Worm (Caenorhabditis elegans): ENCODE data around the gene Y71H2AM.29.

Gene Y71H2AM.29

DNA sequence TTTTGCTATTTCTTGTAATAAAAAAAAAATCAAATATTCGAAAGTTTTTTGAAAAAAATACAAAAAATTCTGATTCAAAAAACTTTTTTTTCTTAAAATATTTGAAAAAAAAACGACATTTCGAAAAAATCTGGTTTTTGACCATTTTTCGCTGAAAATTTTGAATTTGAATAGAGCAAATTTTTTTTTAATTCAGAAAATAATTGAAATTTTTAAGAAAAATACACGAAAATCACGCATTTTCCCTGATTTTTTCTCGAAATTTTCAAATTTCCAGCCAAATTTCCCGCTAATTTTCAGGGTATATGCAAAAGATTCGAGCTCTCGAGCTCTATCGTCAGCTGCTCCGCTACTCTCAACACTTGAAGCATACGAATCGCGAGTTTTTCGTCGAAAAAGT, 5.8 kb upstream of the Y71H2AM.29 start, which contains the start of gene Y71H2AM.1:
Y71H2AM.1 (plus strand) TSS at position 301 of the 400 bp plus-strand sequence.
- TF ChIP-seq lsy-2 (tag; optimal IDR thresholded peaks at IDR 0.05) (no peak), F13H6.1 (tag; optimal IDR thresholded peaks at IDR 0.05) (no peak), mab-5 (tag; optimal IDR thresholded peaks at IDR 0.05) (no peak), peb-1 (tag; optimal IDR thresholded peaks at IDR 0.05) (no peak), nhr-6 (tag; optimal IDR thresholded peaks at IDR 0.05) (no peak), ztf-1 (GFP tag; conservative IDR thresholded peaks at IDR 0.05) (no peak), nhr-25 (tag; optimal IDR thresholded peaks at IDR 0.05) (no peak), elt-1 (tag; optimal IDR thresholded peaks at IDR 0.05) (no peak), ZK546.5 (tag; optimal IDR thresholded peaks at IDR 0.05) (no peak), lin-39 (tag; optimal IDR thresholded peaks at IDR 0.05) (no peak), gmeb-1 (tag; optimal IDR thresholded peaks at IDR 0.05) (no peak), alr-1 (tag; optimal IDR thresholded peaks at IDR 0.05) (no peak), nhr-11 (tag; optimal IDR thresholded peaks at IDR 0.05) (no peak), nhr-129 (tag; optimal IDR thresholded peaks at IDR 0.05) (no peak), elt-3 (tag; optimal IDR thresholded peaks at IDR 0.05) (no peak), dmd-4 (tag; optimal IDR thresholded peaks at IDR 0.05) (no peak)

DNA sequence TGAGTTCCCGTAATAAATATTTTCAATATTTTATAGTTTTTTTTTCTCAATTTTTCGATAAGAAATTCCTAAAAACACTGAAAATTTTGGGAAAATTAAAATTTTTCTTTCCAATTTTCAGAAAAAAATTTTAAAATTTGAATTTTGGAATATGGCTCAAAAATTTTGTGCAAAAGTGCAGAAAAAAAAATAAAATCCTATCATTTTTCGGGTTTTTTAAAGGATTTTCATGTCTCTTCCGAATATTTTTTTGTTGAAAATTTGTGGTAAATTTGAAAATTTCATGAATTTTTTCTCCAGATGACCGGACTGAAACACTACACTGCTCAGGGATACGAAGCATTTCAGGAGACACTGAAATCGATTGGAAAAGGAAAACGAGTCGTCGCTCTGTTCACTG, 1.8 kb downstream of the Y71H2AM.29 start, which contains the start of gene txdc-17:
txdc-17 (plus strand) TSS at position 301 of the 400 bp plus-strand sequence.
- TF ChIP-seq zag-1 (tag; optimal IDR thresholded peaks at IDR 0.05) (no peak), aly-2 (tag; optimal IDR thresholded peaks at IDR 0.05) (no peak), F13H6.1 (tag; optimal IDR thresholded peaks at IDR 0.05) (no peak), lin-39 (tag; optimal IDR thresholded peaks at IDR 0.05) (no peak), nhr-77 (tag; optimal IDR thresholded peaks at IDR 0.05) (no peak), nhr-23 (tag; optimal IDR thresholded peaks at IDR 0.05) (no peak), nhr-129 (tag; optimal IDR thresholded peaks at IDR 0.05) (no peak), nhr-21 (tag; optimal IDR thresholded peaks at IDR 0.05) (no peak), sma-3 (GFP tag; optimal IDR thresholded peaks at IDR 0.05) (no peak), elt-1 (tag; optimal IDR thresholded peaks at IDR 0.05) (no peak), C34F6.9 (tag; optimal IDR thresholded peaks at IDR 0.05) (no peak), Y55F3AM.14 (GFP tag; optimal IDR thresholded peaks at IDR 0.05) (no peak), blmp-1 (tag; optimal IDR thresholded peaks at IDR 0.05; ENCODE audit: insufficient read depth) (no peak), elt-3 (tag; optimal IDR thresholded peaks at IDR 0.05) (no peak), sma-9 (GFP tag; optimal IDR thresholded peaks at IDR 0.05) (no peak), sma-9 (tag; optimal IDR thresholded peaks at IDR 0.05) (no peak), lsy-2 (tag; optimal IDR thresholded peaks at IDR 0.05) (no peak), unc-55 (GFP tag; optimal IDR thresholded peaks at IDR 0.05) (no peak)

DNA sequence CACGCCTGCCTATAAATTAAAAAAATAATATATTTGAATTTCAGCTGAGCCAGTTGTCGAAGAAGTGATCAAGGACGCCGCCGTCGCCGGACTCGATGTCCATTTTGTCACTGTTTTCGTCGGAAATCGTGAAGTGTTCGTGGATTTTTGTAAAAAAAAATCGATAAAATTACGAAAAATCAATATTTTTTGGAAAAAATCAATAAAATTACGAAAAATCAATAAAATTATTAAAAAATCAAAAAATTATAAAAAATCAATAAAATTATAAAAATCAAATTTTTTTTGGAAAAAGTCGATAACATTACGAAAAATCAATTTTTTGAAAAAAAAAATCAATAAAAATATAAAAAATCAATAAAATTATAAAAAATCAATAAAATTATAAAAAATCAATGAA, 2.4 kb downstream of the Y71H2AM.29 start:
- no peak for TF ChIP-seq ceh-82 (tag; optimal IDR thresholded peaks at IDR 0.05)
- TF ChIP-seq nhr-21 (tag; optimal IDR thresholded peaks at IDR 0.05) = no peak
- no peak for TF ChIP-seq sma-3 (GFP tag; optimal IDR thresholded peaks at IDR 0.05)
- no peak for TF ChIP-seq C34F6.9 (tag; optimal IDR thresholded peaks at IDR 0.05)
- no peak for TF ChIP-seq ztf-1 (GFP tag; conservative IDR thresholded peaks at IDR 0.05)
- no peak for TF ChIP-seq unc-55 (GFP tag; optimal IDR thresholded peaks at IDR 0.05)
- TF ChIP-seq nhr-23 (tag; optimal IDR thresholded peaks at IDR 0.05) = no peak

DNA sequence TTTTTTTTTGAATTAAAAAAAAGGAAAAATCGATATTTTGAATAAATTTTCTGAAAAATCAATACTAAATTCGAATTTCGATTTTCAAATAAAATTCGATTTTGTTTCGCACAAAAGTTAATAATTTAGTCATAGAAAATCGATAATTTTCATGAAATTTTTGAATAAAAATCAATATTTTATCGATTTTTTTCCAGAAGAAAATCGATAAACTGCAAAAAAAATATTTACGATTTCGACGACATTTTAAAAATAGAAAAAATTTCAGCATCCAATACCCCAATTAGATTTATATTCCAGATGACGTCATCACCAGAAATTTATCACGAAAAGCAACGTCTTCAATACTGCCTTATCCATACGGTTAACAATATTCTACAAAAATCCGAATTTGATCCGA, 3.8 kb downstream of the Y71H2AM.29 start, which contains the start of gene josd-1:
josd-1 (plus strand) TSS at position 301 of the 400 bp plus-strand sequence.
- TF ChIP-seq ZK546.5 (tag; optimal IDR thresholded peaks at IDR 0.05) (no peak), nhr-6 (tag; optimal IDR thresholded peaks at IDR 0.05) (no peak), nhr-129 (tag; optimal IDR thresholded peaks at IDR 0.05) (no peak), alr-1 (tag; optimal IDR thresholded peaks at IDR 0.05) (no peak), lin-13 (GFP tag; optimal IDR thresholded peaks at IDR 0.05) (no peak), dmd-4 (tag; optimal IDR thresholded peaks at IDR 0.05) (no peak), nhr-10 (tag; optimal IDR thresholded peaks at IDR 0.05) (no peak), nhr-23 (tag; optimal IDR thresholded peaks at IDR 0.05) (no peak), unc-62 (GFP tag; optimal IDR thresholded peaks at IDR 0.05) (no peak), sma-9 (GFP tag; optimal IDR thresholded peaks at IDR 0.05) (no peak), sma-9 (tag; optimal IDR thresholded peaks at IDR 0.05) (no peak)

DNA sequence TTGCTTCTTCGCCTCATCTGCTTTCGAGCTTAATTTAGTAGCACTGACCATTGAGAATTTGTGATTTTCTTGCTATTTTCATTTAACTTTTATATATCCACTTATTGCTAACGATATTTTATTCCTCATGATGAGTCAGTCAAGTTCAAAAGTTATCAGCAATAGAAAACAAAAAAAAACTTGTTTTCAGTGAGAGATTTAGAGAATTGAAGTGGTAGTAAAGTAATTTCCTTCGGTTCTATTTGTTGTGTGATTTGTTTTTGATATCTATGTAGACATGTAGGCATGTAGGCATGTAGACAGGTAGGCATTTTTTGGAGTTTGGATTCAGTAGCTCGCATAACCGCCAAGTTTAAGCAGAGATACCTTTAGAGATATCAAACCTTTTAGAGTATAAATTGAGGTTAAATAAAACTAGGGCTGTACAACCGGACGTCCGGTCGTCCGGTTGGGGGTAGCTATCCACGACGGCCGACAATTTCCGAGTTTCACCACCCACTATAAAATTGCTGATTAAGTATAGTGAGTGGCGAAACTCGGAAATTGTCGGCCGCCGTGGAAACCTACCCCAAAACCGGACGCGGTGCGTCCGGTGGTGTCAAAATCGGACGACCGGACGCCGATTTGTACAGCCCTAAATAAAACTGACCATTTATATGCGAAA, 8.4 kb downstream of the Y71H2AM.29 start, which contains the start of gene Y71H2AR.2:
Y71H2AR.2 (minus strand) TSS at position 51 of the 664 bp plus-strand sequence.
- TF ChIP-seq mbf-1 (tag; optimal IDR thresholded peaks at IDR 0.05) (no peak), F13H6.1 (tag; optimal IDR thresholded peaks at IDR 0.05) (no peak), ztf-4 (tag; optimal IDR thresholded peaks at IDR 0.05) (no peak), lin-13 (GFP tag; optimal IDR thresholded peaks at IDR 0.05) (no peak), unc-62 (GFP tag; optimal IDR thresholded peaks at IDR 0.05) (no peak)
